Worm (Caenorhabditis elegans): ENCODE results near the gene clec-6.

The clec-6 gene

ce11 chrIII:4917960-4918712, 30.9 kb upstream of the clec-6 start, which contains the start of gene rpb-8 (continued):
- TF ChIP-seq Y95B8A.8 (GFP tag; IDR thresholded peaks at IDR 0.05): no peak
- TF ChIP-seq F57A8.1 (GFP tag; optimal IDR thresholded peaks at IDR 0.05): no peak
- no peak for TF ChIP-seq nfya-2 (GFP tag; IDR thresholded peaks at IDR 0.05)
- TF ChIP-seq nfyb-1 (GFP tag; IDR thresholded peaks at IDR 0.05): no peak
- no peak for TF ChIP-seq atf-7 (tag; optimal IDR thresholded peaks at IDR 0.05)
- TF ChIP-seq egrh-3 (GFP tag; IDR thresholded peaks at IDR 0.05): no peak
- no peak for TF ChIP-seq ceh-40 (GFP tag; IDR thresholded peaks at IDR 0.05)
- TF ChIP-seq ama-1 (optimal IDR thresholded peaks at IDR 0.05): no peak
- TF ChIP-seq ama-1 (GFP tag; optimal IDR thresholded peaks at IDR 0.05): no peak
- TF ChIP-seq F52B5.7 (tag; optimal IDR thresholded peaks at IDR 0.05): no peak
- no peak for TF ChIP-seq ekl-4 (GFP tag; IDR thresholded peaks at IDR 0.05)
- TF ChIP-seq mcd-1 (GFP tag; IDR thresholded peaks at IDR 0.05): 0 out of 2 replicates have a peak, but pooled peaks have one; percentile 30
- TF ChIP-seq aptf-3 (GFP tag; IDR thresholded peaks at IDR 0.05): no peak
- no peak for TF ChIP-seq hrde-1 (tag; optimal IDR thresholded peaks at IDR 0.05; ENCODE audit: borderline replicate concordance)
- TF ChIP-seq Y56A3A.18 (GFP tag; IDR thresholded peaks at IDR 0.05): no peak
- peak; percentile 29 for TF ChIP-seq snpc-3.4 (tag; optimal IDR thresholded peaks at IDR 0.05)
- no peak for TF ChIP-seq Y79H2A.3 (GFP tag; conservative IDR thresholded peaks at IDR 0.05)
- TF ChIP-seq B0336.3 (GFP tag; IDR thresholded peaks at IDR 0.05): no peak
- TF ChIP-seq bed-2 (GFP tag; IDR thresholded peaks at IDR 0.05): no peak
- TF ChIP-seq Y53G8AR.9 (GFP tag; conservative IDR thresholded peaks at IDR 0.05): no peak
- peak; percentile 85 to 96 for TF ChIP-seq let-607 (tag; optimal IDR thresholded peaks at IDR 0.05)
- no peak for TF ChIP-seq unc-130 (GFP tag; optimal IDR thresholded peaks at IDR 0.05)
- TF ChIP-seq hsf-1 (GFP tag; IDR thresholded peaks at IDR 0.05): no peak
- no peak for TF ChIP-seq hlh-26 (GFP tag; conservative IDR thresholded peaks at IDR 0.05)
- no peak for TF ChIP-seq ets-4 (GFP tag; optimal IDR thresholded peaks at IDR 0.05)
- TF ChIP-seq ceh-100 (GFP tag; IDR thresholded peaks at IDR 0.05): no peak
- TF ChIP-seq unc-62 (GFP tag; optimal IDR thresholded peaks at IDR 0.05): no peak
- TF ChIP-seq cebp-2 (GFP tag; IDR thresholded peaks at IDR 0.05): no peak
- TF ChIP-seq ceh-79 (tag; optimal IDR thresholded peaks at IDR 0.05): no peak
- TF ChIP-seq mel-28 (tag; optimal IDR thresholded peaks at IDR 0.05; ENCODE audit: borderline replicate concordance): no peak
- TF ChIP-seq ztf-3 (GFP tag; optimal IDR thresholded peaks at IDR 0.05): no peak
- TF ChIP-seq lin-54 (GFP tag; optimal IDR thresholded peaks at IDR 0.05): peak; percentile 87
- no peak for TF ChIP-seq him-1 (tag; optimal IDR thresholded peaks at IDR 0.05)
- no peak for TF ChIP-seq F57C9.4 (tag; optimal IDR thresholded peaks at IDR 0.05)
- no peak for TF ChIP-seq C17E4.6 (GFP tag; IDR thresholded peaks at IDR 0.05)
- TF ChIP-seq athp-1 (tag; optimal IDR thresholded peaks at IDR 0.05): no peak
- TF ChIP-seq snpc-1.1 (tag; optimal IDR thresholded peaks at IDR 0.05; ENCODE audit: insufficient read depth): no peak
- no peak for TF ChIP-seq xnd-1 (tag; optimal IDR thresholded peaks at IDR 0.05)
- TF ChIP-seq ceh-27 (GFP tag; optimal IDR thresholded peaks at IDR 0.05): no peak
- no peak for TF ChIP-seq egl-44 (GFP tag; IDR thresholded peaks at IDR 0.05)
- TF ChIP-seq dpl-1 (GFP tag; optimal IDR thresholded peaks at IDR 0.05): peak; percentile 78
- TF ChIP-seq T07F8.4 (tag; optimal IDR thresholded peaks at IDR 0.05): no peak
- no peak for TF ChIP-seq dpff-1 (tag; optimal IDR thresholded peaks at IDR 0.05)
- TF ChIP-seq rcor-1 (GFP tag; IDR thresholded peaks at IDR 0.05): no peak
- TF ChIP-seq ztf-26 (tag; optimal IDR thresholded peaks at IDR 0.05): no peak
- no peak for TF ChIP-seq somi-1 (GFP tag; optimal IDR thresholded peaks at IDR 0.05)
- TF ChIP-seq C06A6.2 (GFP tag; conservative IDR thresholded peaks at IDR 0.05): no peak
- no peak for TF ChIP-seq sdz-38 (tag; optimal IDR thresholded peaks at IDR 0.05)
- no peak for TF ChIP-seq egl-18 (GFP tag; IDR thresholded peaks at IDR 0.05)
